Worm (Caenorhabditis elegans): Measurements from ENCODE around the gene zig-13.

DNA sequence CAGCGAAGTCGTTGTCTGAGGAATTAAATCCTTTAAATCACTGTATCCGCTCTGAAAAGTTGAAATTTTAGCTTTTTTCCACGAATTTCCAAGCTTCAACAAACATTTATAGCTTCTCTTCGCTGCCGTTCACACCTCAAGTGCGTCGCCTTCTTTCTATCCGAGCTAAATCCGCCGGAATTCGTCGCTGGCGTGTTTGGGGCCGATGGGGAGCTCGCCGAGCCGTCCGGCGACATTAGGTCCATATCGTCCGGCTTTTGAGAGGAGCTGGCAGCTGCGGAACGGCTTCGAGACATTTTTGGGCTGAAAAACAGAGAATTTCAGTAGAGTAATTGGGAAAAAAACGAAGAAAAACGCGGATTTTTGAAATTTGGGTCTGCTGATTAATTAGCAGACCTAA, 31.3 kb upstream of the zig-13 start, which contains the start of gene mxl-2:
- TF ChIP-seq B0310.2 (tag; optimal IDR thresholded peaks at IDR 0.05) (no peak), ets-7 (tag; optimal IDR thresholded peaks at IDR 0.05) (no peak), ceh-13 (GFP tag; optimal IDR thresholded peaks at IDR 0.05) (no peak), ceh-36 (tag; optimal IDR thresholded peaks at IDR 0.05) (no peak), ama-1 (optimal IDR thresholded peaks at IDR 0.05) (no peak), tra-4 (tag; optimal IDR thresholded peaks at IDR 0.05) (no peak)

Measured in whole organism, early embryonic.